Fruit fly (Drosophila melanogaster) S2 (cell line): ENCODE results near the gene brat.

Experiments
- CG8478 ChIP-seq: fragments of >200 bp; optimal IDR thresholded peaks from 2 replicates; lab custom pipeline; 2018
- CTCF ChIP-seq, 2 experiments: fragments of >200 bp; optimal IDR thresholded peaks; 2 replicates each; lab custom pipeline; 2018

- no peak for TF ChIP-seq CG8478 (lab: Kevin White, UChicago)
- TF ChIP-seq CTCF (optimal IDR thresholded peaks at IDR 0.05; lab: Kevin White, UChicago), result no peak
These were observed 60.1 kb downstream of the brat start for dm6 chr2L:19193703-19194102.
